Worm (Caenorhabditis elegans): ENCODE data around the gene set-23.
"Not testable (repeated sequence)": the region's sequence is repeated elsewhere in the genome, so short reads cannot be mapped to it uniquely, and the experiment has no call there.

Gene set-23

ce11 chrIV:1631651-1632050 is 30.2 kb downstream of the set-23 start, which contains the start of gene cpg-24:
TSS of gene cpg-24 (plus strand) at chrIV:1631951.
- TF ChIP-seq tbx-7 (tag; optimal IDR thresholded peaks at IDR 0.05) (no peak), npax-4 (tag; optimal IDR thresholded peaks at IDR 0.05) (no peak), pat-9 (tag; optimal IDR thresholded peaks at IDR 0.05) (no peak), C08G9.2 (tag; optimal IDR thresholded peaks at IDR 0.05) (no peak), pros-1 (tag; optimal IDR thresholded peaks at IDR 0.05) (no peak), K09A11.1 (tag; optimal IDR thresholded peaks at IDR 0.05; ENCODE audit: insufficient read depth) (no peak)

- TF ChIP-seq dve-1 (tag; optimal IDR thresholded peaks at IDR 0.05) (peak; percentile 99), fkh-10 (GFP tag; optimal IDR thresholded peaks at IDR 0.05) (no peak)
Observed at ce11 chrIV:1632593-1632992, 31.1 kb downstream of the set-23 start.

- TF ChIP-seq pha-2 (tag; optimal IDR thresholded peaks at IDR 0.05) (no peak), ceh-24 (tag; optimal IDR thresholded peaks at IDR 0.05) (no peak), eyg-1 (tag; optimal IDR thresholded peaks at IDR 0.05) (no peak), pax-1 (tag; optimal IDR thresholded peaks at IDR 0.05) (no peak), mec-3 (tag; optimal IDR thresholded peaks at IDR 0.05; ENCODE audit: borderline replicate concordance) (no peak), pqm-1 (tag; optimal IDR thresholded peaks at IDR 0.05) (no peak), odd-2 (tag; optimal IDR thresholded peaks at IDR 0.05) (no peak), unc-86 (tag; optimal IDR thresholded peaks at IDR 0.05) (no peak), nfya-1 (tag; optimal IDR thresholded peaks at IDR 0.05) (no peak), nhr-232 (tag; optimal IDR thresholded peaks at IDR 0.05) (no peak), ceh-31 (tag; optimal IDR thresholded peaks at IDR 0.05) (no peak), ceh-19 (GFP tag; optimal IDR thresholded peaks at IDR 0.05) (no peak), ceh-9 (tag; optimal IDR thresholded peaks at IDR 0.05) (no peak), elt-2 (tag; optimal IDR thresholded peaks at IDR 0.05) (no peak), T23F11.4 (GFP tag; optimal IDR thresholded peaks at IDR 0.05) (no peak), pros-1 (tag; optimal IDR thresholded peaks at IDR 0.05) (no peak), ceh-18 (tag; optimal IDR thresholded peaks at IDR 0.05) (no peak)
Observed at ce11 chrIV:1633445-1633844, 32.0 kb downstream of the set-23 start, which contains the start of gene Y41D4B.6. TSS of gene Y41D4B.6 (plus strand) at chrIV:1633745.

- TF ChIP-seq unc-42 (tag; optimal IDR thresholded peaks at IDR 0.05) (no peak), lim-6 (tag; optimal IDR thresholded peaks at IDR 0.05) (no peak), ahr-1 (tag; optimal IDR thresholded peaks at IDR 0.05) (no peak), nhr-11 (tag; optimal IDR thresholded peaks at IDR 0.05) (no peak), hlh-8 (tag; optimal IDR thresholded peaks at IDR 0.05) (no peak), ztf-16 (tag; optimal IDR thresholded peaks at IDR 0.05) (no peak), K02D7.2 (tag; optimal IDR thresholded peaks at IDR 0.05) (no peak), unc-55 (GFP tag; optimal IDR thresholded peaks at IDR 0.05) (no peak), ceh-48 (tag; optimal IDR thresholded peaks at IDR 0.05) (no peak), tbx-7 (tag; optimal IDR thresholded peaks at IDR 0.05) (no peak), unc-3 (GFP tag; conservative IDR thresholded peaks at IDR 0.05) (no peak), unc-3 (tag; optimal IDR thresholded peaks at IDR 0.05) (no peak), T23F11.4 (GFP tag; optimal IDR thresholded peaks at IDR 0.05) (no peak), pha-2 (tag; optimal IDR thresholded peaks at IDR 0.05) (no peak)
Observed at ce11 chrIV:1637333-1637732, 35.9 kb downstream of the set-23 start.

ce11 chrIV:1645198-1645597 is 43.7 kb downstream of the set-23 start, which contains the start of gene nhr-274:
TSS of gene nhr-274 (minus strand) at chrIV:1645298.
- not testable (repeated sequence) for TF ChIP-seq ama-1 (optimal IDR thresholded peaks at IDR 0.05); pha-2 (tag; optimal IDR thresholded peaks at IDR 0.05); ceh-22 (tag; optimal IDR thresholded peaks at IDR 0.05)

Measured in whole organism, late embryonic.